Fruit fly (Drosophila melanogaster) whole organism, adult: ENCODE data around the gene CG7246.

Experiments
- Hr96 ChIP-seq: fragments of 200-800 bp; sonication (Bioruptor generic); optimal IDR thresholded peaks from 2 replicates; lab custom pipeline; 2016; ENCODE audit warnings: missing biosample characterization, missing genetic modification characterization
- toe ChIP-seq: fragments of 200-800 bp; sonication (Bioruptor generic); optimal IDR thresholded peaks from 2 replicates; lab custom pipeline; 2016; ENCODE audit warnings: missing biosample characterization, missing genetic modification characterization

DNA sequence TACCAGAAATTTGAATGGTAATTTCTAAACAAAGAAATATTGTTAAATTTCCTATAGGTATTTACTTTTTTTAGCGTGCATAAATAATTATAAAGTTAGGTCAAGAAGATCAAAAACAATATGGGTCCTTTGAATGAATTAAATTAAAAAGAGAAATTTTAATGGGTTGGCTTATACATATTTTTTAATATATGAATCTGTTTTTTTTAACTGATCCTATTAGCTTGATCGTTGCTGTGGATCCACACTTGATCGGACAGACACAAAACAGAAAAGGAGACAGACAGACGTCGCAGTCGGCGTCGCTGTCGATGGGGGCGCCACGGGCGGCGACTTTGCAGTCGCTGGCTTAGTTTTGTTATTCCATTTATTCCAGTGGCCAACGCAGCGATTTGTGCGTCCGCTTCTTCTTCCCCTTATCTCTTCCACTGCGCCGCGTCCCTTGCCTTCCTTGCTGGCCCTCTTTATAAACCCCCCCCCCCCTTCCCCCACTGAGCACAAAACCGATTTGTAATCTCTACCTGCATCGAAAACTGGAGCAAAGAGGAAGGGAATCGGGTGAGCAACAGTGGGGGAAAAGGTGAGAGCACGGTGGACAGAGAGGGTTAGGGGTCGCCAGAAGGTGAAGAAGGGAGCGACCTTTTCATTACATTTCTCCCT is 33.0 kb downstream of the CG7246 start:
- no peak for TF ChIP-seq toe (GFP tag; lab: Kevin White, UChicago)
- TF ChIP-seq Hr96 (GFP tag; lab: Kevin White, UChicago): no peak
